Worm (Caenorhabditis elegans): ENCODE results near the gene srz-47.

DNA sequence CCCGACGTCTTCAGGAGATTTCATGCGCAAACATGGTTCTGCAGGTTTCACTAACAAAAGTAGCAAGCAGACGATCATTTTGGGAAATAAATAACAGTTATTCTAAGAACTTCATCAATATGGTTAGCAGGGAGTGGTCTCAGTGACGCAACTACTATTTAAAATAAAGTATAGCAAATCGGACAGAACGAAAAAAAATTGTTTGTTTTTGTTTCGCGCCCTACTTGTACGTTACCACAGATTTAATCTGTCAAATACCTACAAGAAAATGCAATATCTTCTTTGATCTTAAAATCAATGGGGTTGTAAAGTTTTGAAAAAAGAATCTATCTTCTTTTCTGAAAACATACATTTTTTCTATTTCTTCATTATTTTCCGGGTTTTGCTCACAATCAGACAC, 6.8 kb upstream of the srz-47 start, which contains the start of gene srz-96:
- TF ChIP-seq elt-2 (tag; optimal IDR thresholded peaks at IDR 0.05) (no peak), pha-4 (tag; optimal IDR thresholded peaks at IDR 0.05) (no peak), ceh-24 (tag; optimal IDR thresholded peaks at IDR 0.05) (no peak), ceh-9 (tag; optimal IDR thresholded peaks at IDR 0.05) (no peak), fax-1 (tag; optimal IDR thresholded peaks at IDR 0.05) (no peak)
